Worm (Caenorhabditis elegans) whole organism, L1 larva: Measurements from ENCODE around the gene fbxb-111.

Experiments
- ceh-82 ChIP-seq, 3 experiments: fragments of 150-350 bp in 1 of 3; sonication (generic microtip) in 2 of 3; optimal IDR thresholded peaks; 2 replicates each; lab custom pipeline; 2014 to 2017; ENCODE audit warnings: missing biosample characterization in 3 of 3, missing genetic modification characterization in 3 of 3
- nhr-76 ChIP-seq: sonication (generic microtip); optimal IDR thresholded peaks from 2 replicates; lab custom pipeline; 2017; ENCODE audit warnings: missing biosample characterization, missing genetic modification characterization
- tlp-1 ChIP-seq: fragments of 150-350 bp; optimal IDR thresholded peaks from 2 replicates; lab custom pipeline; 2014; ENCODE audit warnings: missing biosample characterization, missing genetic modification characterization
- zag-1 ChIP-seq: fragments of 150-350 bp; optimal IDR thresholded peaks from 2 replicates; lab custom pipeline; 2014; ENCODE audit warnings: missing biosample characterization, missing genetic modification characterization

DNA sequence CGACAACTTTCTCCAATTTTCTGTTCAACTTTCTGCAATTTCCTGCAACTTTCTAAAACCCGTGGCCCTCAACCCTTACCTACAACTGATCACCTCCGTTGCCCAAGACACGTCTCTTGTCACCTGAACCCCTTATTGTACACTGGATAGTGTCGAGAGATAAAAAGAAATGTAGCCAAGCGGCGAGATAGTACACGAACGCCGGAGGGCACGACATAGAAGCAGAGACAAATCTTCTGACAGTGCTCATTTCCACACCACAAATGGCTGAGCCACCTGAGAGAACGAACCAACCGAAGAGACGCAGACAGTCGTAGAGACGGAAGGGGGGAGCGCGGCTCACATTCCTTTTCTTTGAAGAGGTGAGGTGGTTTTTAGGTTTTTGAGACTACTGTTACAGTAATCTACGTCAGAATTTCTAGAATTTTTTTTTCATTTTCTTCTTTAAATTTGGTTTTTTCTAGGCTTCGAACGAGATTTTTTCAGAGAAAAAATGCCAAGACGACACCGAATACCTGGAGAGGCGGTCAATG lies 32.9 kb upstream of the fbxb-111 start, which contains the start of gene K12H6.12:
- no peak for TF ChIP-seq tlp-1 (tag; lab: Kevin White, UChicago)
- TF ChIP-seq nhr-76 (tag; lab: Kevin White, UChicago): no peak
- no peak for TF ChIP-seq zag-1 (tag; lab: Kevin White, UChicago)
- TF ChIP-seq ceh-82 (tag; optimal IDR thresholded peaks at IDR 0.05; lab: Kevin White, UChicago): peak in 1 of 3 experiments; percentile 1
